Worm (Caenorhabditis elegans): Measurements from ENCODE around the gene T21E8.4.

DNA sequence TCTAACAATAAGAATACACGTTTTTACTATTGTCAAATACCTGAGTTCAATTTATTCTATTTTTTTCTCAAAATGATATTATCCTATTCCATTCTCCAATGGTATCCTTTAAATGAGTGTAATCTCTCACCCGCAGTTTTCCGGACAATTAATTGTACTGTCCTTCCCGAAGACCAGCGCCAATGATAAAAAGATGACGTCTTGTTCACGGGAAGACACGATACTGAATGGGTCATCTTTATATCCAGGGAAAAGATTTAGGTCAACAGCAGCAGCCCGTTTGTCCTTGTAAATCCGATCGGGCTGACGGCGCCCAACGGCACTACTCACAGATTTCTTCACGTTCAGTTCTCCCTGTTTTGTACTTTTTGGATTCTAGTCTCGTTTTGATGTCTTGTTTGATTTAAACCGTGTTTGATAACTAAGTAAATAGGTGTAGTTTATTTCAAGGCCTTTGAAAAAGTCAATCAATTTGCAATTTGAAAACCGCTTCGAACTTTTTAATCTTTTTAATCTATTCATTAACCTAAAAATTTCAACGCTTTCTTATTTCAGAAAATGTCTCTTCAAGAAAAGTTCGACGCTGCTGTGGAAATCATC is 22.2 kb downstream of the T21E8.4 start, which contains the start of gene acbp-3:
- TF ChIP-seq K09A11.1 (tag; optimal IDR thresholded peaks at IDR 0.05; ENCODE audit: insufficient read depth) (no peak), ama-1 (optimal IDR thresholded peaks at IDR 0.05) (no peak), pha-4 (tag; optimal IDR thresholded peaks at IDR 0.05) (no peak), ceh-31 (tag; optimal IDR thresholded peaks at IDR 0.05) (no peak), dve-1 (tag; optimal IDR thresholded peaks at IDR 0.05) (no peak), hlh-30 (tag; optimal IDR thresholded peaks at IDR 0.05; ENCODE audit: insufficient read depth) (no peak), pax-1 (tag; optimal IDR thresholded peaks at IDR 0.05) (no peak), unc-55 (GFP tag; optimal IDR thresholded peaks at IDR 0.05) (no peak), fkh-10 (GFP tag; optimal IDR thresholded peaks at IDR 0.05) (no peak), tbx-2 (tag; optimal IDR thresholded peaks at IDR 0.05) (no peak), ztf-16 (tag; optimal IDR thresholded peaks at IDR 0.05) (no peak), T23F11.4 (GFP tag; optimal IDR thresholded peaks at IDR 0.05) (no peak), syd-9 (tag; optimal IDR thresholded peaks at IDR 0.05) (no peak), hlh-6 (tag; optimal IDR thresholded peaks at IDR 0.05) (no peak)

Measured in whole organism, late embryonic.